Worm (Caenorhabditis elegans) whole organism, mixed stage, embryonic: ENCODE data around the gene hsp-1.
A peak's percentile ranks its signal among the peaks of the same experiment; 100 is the strongest.

Experiments
- M03D4.4 ChIP-seq: sonication (generic microtip); optimal IDR thresholded peaks from 2 replicates; lab custom pipeline; 2017; ENCODE audit warnings: mild to moderate bottlenecking, missing genetic modification characterization, missing compliant biosample characterization
- bed-3 ChIP-seq: fragments of 200-800 bp; sonication (Bioruptor generic); optimal IDR thresholded peaks from 3 replicates; lab custom pipeline; 2018; ENCODE audit warnings: mild to moderate bottlenecking, missing genetic modification characterization, moderate library complexity, missing compliant biosample characterization
- blmp-1 ChIP-seq: fragments of 150-350 bp; optimal IDR thresholded peaks from 2 replicates; lab custom pipeline; 2014; ENCODE audit warnings: missing biosample characterization, missing genetic modification characterization
- ceh-39 ChIP-seq: fragments of 150-350 bp; optimal IDR thresholded peaks from 2 replicates; lab custom pipeline; 2014; ENCODE audit warnings: missing biosample characterization, missing genetic modification characterization
- ceh-43 ChIP-seq: fragments of 200-800 bp; sonication (Bioruptor generic); optimal IDR thresholded peaks from 2 replicates; lab custom pipeline; 2018; ENCODE audit warnings: mild to moderate bottlenecking, missing genetic modification characterization, moderate library complexity, missing compliant biosample characterization
- ceh-83 ChIP-seq: fragments of 200-800 bp; sonication (Bioruptor generic); optimal IDR thresholded peaks from 2 replicates; lab custom pipeline; 2018; ENCODE audit warnings: mild to moderate bottlenecking, missing genetic modification characterization, missing compliant biosample characterization
- ces-1 ChIP-seq: fragments of 150-350 bp; optimal IDR thresholded peaks from 2 replicates; lab custom pipeline; 2014; ENCODE audit warnings: missing biosample characterization, missing genetic modification reagents, missing genetic modification characterization
- cnd-1 ChIP-seq: fragments of 200-800 bp; sonication (Bioruptor generic); optimal IDR thresholded peaks from 2 replicates; lab custom pipeline; 2018; ENCODE audit warnings: mild to moderate bottlenecking, missing genetic modification characterization, missing compliant biosample characterization
- drap-1 ChIP-seq: fragments of 200-800 bp; sonication (Bioruptor generic); optimal IDR thresholded peaks from 3 replicates; lab custom pipeline; 2018; ENCODE audit warnings: mild to moderate bottlenecking, missing genetic modification characterization, missing compliant biosample characterization
- elt-1 ChIP-seq: sonication (generic microtip); optimal IDR thresholded peaks from 2 replicates; lab custom pipeline; 2017; ENCODE audit warnings: missing genetic modification characterization, mild to moderate bottlenecking, missing compliant biosample characterization, antibody characterized with exemption, moderate library complexity, borderline replicate concordance; ENCODE audit not compliant: insufficient read depth
- elt-3 ChIP-seq: fragments of 150-350 bp; optimal IDR thresholded peaks from 2 replicates; lab custom pipeline; 2014; ENCODE audit warnings: missing biosample characterization, missing genetic modification characterization
- flh-1 ChIP-seq: fragments of 200-800 bp; sonication (Bioruptor generic); optimal IDR thresholded peaks from 2 replicates; lab custom pipeline; 2018; ENCODE audit warnings: mild to moderate bottlenecking, missing genetic modification characterization, moderate library complexity, missing compliant biosample characterization
- ham-2 ChIP-seq: fragments of 200-800 bp; sonication (Bioruptor generic); optimal IDR thresholded peaks from 2 replicates; lab custom pipeline; 2018; ENCODE audit warnings: mild to moderate bottlenecking, missing genetic modification characterization, missing compliant biosample characterization
- hlh-1 ChIP-seq: fragments of 150-350 bp; optimal IDR thresholded peaks from 2 replicates; lab custom pipeline; 2014; ENCODE audit warnings: missing biosample characterization, missing genetic modification reagents, missing genetic modification characterization
- lin-13 ChIP-seq: fragments of 150-350 bp; optimal IDR thresholded peaks from 2 replicates; lab custom pipeline; 2014; ENCODE audit warnings: missing biosample characterization, missing genetic modification characterization
- lin-32 ChIP-seq: fragments of 200-800 bp; sonication (Bioruptor generic); optimal IDR thresholded peaks from 2 replicates; lab custom pipeline; 2018; ENCODE audit warnings: mild to moderate bottlenecking, missing genetic modification characterization, missing compliant biosample characterization
- lsy-2 ChIP-seq: fragments of 150-350 bp; optimal IDR thresholded peaks from 2 replicates; lab custom pipeline; 2014; ENCODE audit warnings: missing biosample characterization, missing genetic modification characterization
- mab-5 ChIP-seq: fragments of 150-350 bp; optimal IDR thresholded peaks from 2 replicates; lab custom pipeline; 2014; ENCODE audit warnings: missing biosample characterization, missing genetic modification characterization
- mep-1 ChIP-seq: fragments of 150-350 bp; optimal IDR thresholded peaks from 2 replicates; lab custom pipeline; 2017; ENCODE audit warnings: missing biosample characterization, missing genetic modification reagents, missing genetic modification characterization, inconsistent platforms
- mls-2 ChIP-seq: sonication (generic microtip); optimal IDR thresholded peaks from 2 replicates; lab custom pipeline; 2016; ENCODE audit warnings: mild to moderate bottlenecking, missing genetic modification characterization, moderate library complexity, missing compliant biosample characterization
- nhr-12 ChIP-seq: fragments of 150-350 bp; optimal IDR thresholded peaks from 2 replicates; lab custom pipeline; 2014; ENCODE audit warnings: missing biosample characterization, missing genetic modification characterization
- nhr-2 ChIP-seq: fragments of 150-350 bp; optimal IDR thresholded peaks from 2 replicates; lab custom pipeline; 2014; ENCODE audit warnings: missing biosample characterization, missing genetic modification characterization
- nhr-237 ChIP-seq: fragments of 150-350 bp; optimal IDR thresholded peaks from 2 replicates; lab custom pipeline; 2014; ENCODE audit warnings: missing biosample characterization, missing genetic modification characterization
- nhr-28 ChIP-seq: fragments of 150-350 bp; optimal IDR thresholded peaks from 2 replicates; lab custom pipeline; 2014; ENCODE audit warnings: missing biosample characterization, missing genetic modification characterization
- nhr-76 ChIP-seq: sonication (generic microtip); optimal IDR thresholded peaks from 2 replicates; lab custom pipeline; 2017; ENCODE audit warnings: missing biosample characterization, missing genetic modification characterization
- pha-4 ChIP-seq: fragments of 150-350 bp; optimal IDR thresholded peaks from 2 replicates; lab custom pipeline; 2018; ENCODE audit warnings: missing biosample characterization, missing genetic modification reagents, missing genetic modification characterization
- sem-2 ChIP-seq: fragments of 200-800 bp; sonication (Bioruptor generic); optimal IDR thresholded peaks from 2 replicates; lab custom pipeline; 2018; ENCODE audit warnings: mild to moderate bottlenecking, missing genetic modification characterization, missing compliant biosample characterization
- snpc-4 ChIP-seq: fragments of 150-350 bp; optimal IDR thresholded peaks from 2 replicates; lab custom pipeline; 2014; ENCODE audit warnings: missing biosample characterization, missing genetic modification characterization
- sptf-1 ChIP-seq: sonication (generic microtip); optimal IDR thresholded peaks from 2 replicates; lab custom pipeline; 2017; ENCODE audit warnings: mild to moderate bottlenecking, missing genetic modification characterization, moderate library complexity, missing compliant biosample characterization
- tbx-8 ChIP-seq: fragments of 200-800 bp; sonication (Bioruptor generic); optimal IDR thresholded peaks from 2 replicates; lab custom pipeline; 2018; ENCODE audit warnings: mild to moderate bottlenecking, missing genetic modification characterization, moderate library complexity, missing compliant biosample characterization
- unc-120 ChIP-seq: sonication (generic microtip); optimal IDR thresholded peaks from 2 replicates; lab custom pipeline; 2017; ENCODE audit warnings: missing genetic modification characterization, missing compliant biosample characterization; ENCODE audit not compliant: poor library complexity, severe bottlenecking
- unc-39 ChIP-seq: fragments of 150-350 bp; optimal IDR thresholded peaks from 2 replicates; lab custom pipeline; 2014; ENCODE audit warnings: missing biosample characterization, missing genetic modification characterization
- unc-62 ChIP-seq: fragments of 150-350 bp; optimal IDR thresholded peaks from 2 replicates; lab custom pipeline; 2014; ENCODE audit warnings: missing biosample characterization, missing genetic modification reagents, missing genetic modification characterization
- zip-8 ChIP-seq: fragments of 150-350 bp; optimal IDR thresholded peaks from 2 replicates; lab custom pipeline; 2014; ENCODE audit warnings: missing biosample characterization, missing genetic modification characterization
- ztf-11 ChIP-seq: fragments of 150-350 bp; optimal IDR thresholded peaks from 2 replicates; lab custom pipeline; 2014; ENCODE audit warnings: missing biosample characterization, missing genetic modification characterization

hsp-1 gene

ce11 chrIV:17276705-17277458 is 1.9 kb upstream of the hsp-1 start, which contains the start of gene clec-196:
Gene clec-196 (plus strand): TSS chrIV:17276956.
- peak; percentile 3 for TF ChIP-seq ceh-39 (tag; lab: Kevin White, UChicago)
- TF ChIP-seq zip-8, result no peak
- no peak for TF ChIP-seq ceh-43
- no peak for TF ChIP-seq lsy-2
- TF ChIP-seq elt-1 (tag; lab: Kevin White, UChicago), result peak; percentile 92
- TF ChIP-seq mls-2 (tag; lab: Kevin White, UChicago), result no peak
- TF ChIP-seq bed-3 (GFP tag; lab: Kevin White, UChicago), result no peak
- TF ChIP-seq ztf-11 (tag; lab: Kevin White, UChicago), result no peak
- TF ChIP-seq unc-62, result peak; percentile 81
- peak; percentile 51 for TF ChIP-seq nhr-2 (tag; lab: Kevin White, UChicago)
- TF ChIP-seq lin-32 (GFP tag; lab: Kevin White, UChicago), result no peak
- TF ChIP-seq hlh-1 (tag; lab: Kevin White, UChicago), result no peak
- no peak for TF ChIP-seq ham-2 (GFP tag; lab: Kevin White, UChicago)
- no peak for TF ChIP-seq pha-4 (tag; lab: Kevin White, UChicago)
- TF ChIP-seq nhr-12 (tag; lab: Kevin White, UChicago), result no peak
- TF ChIP-seq M03D4.4 (tag; lab: Kevin White, UChicago), result no peak
- no peak for TF ChIP-seq sem-2 (GFP tag; lab: Kevin White, UChicago)

ce11 chrIV:17277459-17278173 is 1.1 kb upstream of the hsp-1 start:
- TF ChIP-seq mab-5 (tag; lab: Kevin White, UChicago) (no peak), cnd-1 (tag; lab: Kevin White, UChicago) (peak; percentile 75)
- TF ChIP-seq, all 35 proteins: peak for 1

- TF ChIP-seq ztf-11 (tag; lab: Kevin White, UChicago) (peak; percentile 83), sem-2 (GFP tag; lab: Kevin White, UChicago) (peak; percentile 20), M03D4.4 (tag; lab: Kevin White, UChicago) (peak; percentile 90), ceh-43 (peak; percentile 89), lsy-2 (peak; percentile 89), flh-1 (peak; percentile 45), ham-2 (GFP tag; lab: Kevin White, UChicago) (peak; percentile 20), ces-1 (peak; percentile 95), lin-32 (GFP tag; lab: Kevin White, UChicago) (peak; percentile 10), pha-4 (tag; lab: Kevin White, UChicago) (peak; percentile 94), nhr-2 (tag; lab: Kevin White, UChicago) (peak; percentile 44), ceh-83 (GFP tag; lab: Kevin White, UChicago) (peak; percentile 79), unc-120 (tag; lab: Kevin White, UChicago) (peak; percentile 78), lin-13 (tag; lab: Kevin White, UChicago) (peak; percentile 99), elt-3 (no peak), cnd-1 (tag; lab: Kevin White, UChicago) (peak; percentile 93), mls-2 (tag; lab: Kevin White, UChicago) (peak; percentile 93), drap-1 (GFP tag; lab: Kevin White, UChicago) (peak; percentile 87), ceh-39 (tag; lab: Kevin White, UChicago) (peak; percentile 96), bed-3 (GFP tag; lab: Kevin White, UChicago) (no peak), zip-8 (no peak), sptf-1 (peak; percentile 93), nhr-28 (no peak), mep-1 (tag; lab: Kevin White, UChicago) (peak; percentile 99), nhr-12 (tag; lab: Kevin White, UChicago) (no peak), tbx-8 (GFP tag; lab: Kevin White, UChicago) (peak; percentile 82), nhr-237 (tag; lab: Kevin White, UChicago) (peak; percentile 97), unc-62 (peak; percentile 91), hlh-1 (tag; lab: Kevin White, UChicago) (peak; percentile 41), unc-39 (tag; lab: Kevin White, UChicago) (peak; percentile 16), nhr-76 (tag; lab: Kevin White, UChicago) (no peak), mab-5 (tag; lab: Kevin White, UChicago) (peak; percentile 68), blmp-1 (tag; lab: Kevin White, UChicago) (peak; percentile 23), elt-1 (tag; lab: Kevin White, UChicago) (peak; percentile 7), snpc-4 (tag; lab: Kevin White, UChicago) (no peak)
Measured at ce11 chrIV:17278363-17278762, 396 bp upstream of the hsp-1 start.
